Worm (Caenorhabditis elegans) whole organism, L4 larva: Measurements from ENCODE around the gene B0035.22.
A peak's percentile ranks its signal among the peaks of the same experiment; 100 is the strongest.

Source experiments
- F10B5.3 ChIP-seq: sonication (generic microtip); optimal IDR thresholded peaks from 2 replicates; lab custom pipeline; 2016; ENCODE audit warnings: mild to moderate bottlenecking, missing genetic modification characterization, missing compliant biosample characterization
- nhr-77 ChIP-seq: fragments of 150-350 bp; optimal IDR thresholded peaks from 2 replicates; lab custom pipeline; 2014; ENCODE audit warnings: missing biosample characterization, missing genetic modification characterization

DNA sequence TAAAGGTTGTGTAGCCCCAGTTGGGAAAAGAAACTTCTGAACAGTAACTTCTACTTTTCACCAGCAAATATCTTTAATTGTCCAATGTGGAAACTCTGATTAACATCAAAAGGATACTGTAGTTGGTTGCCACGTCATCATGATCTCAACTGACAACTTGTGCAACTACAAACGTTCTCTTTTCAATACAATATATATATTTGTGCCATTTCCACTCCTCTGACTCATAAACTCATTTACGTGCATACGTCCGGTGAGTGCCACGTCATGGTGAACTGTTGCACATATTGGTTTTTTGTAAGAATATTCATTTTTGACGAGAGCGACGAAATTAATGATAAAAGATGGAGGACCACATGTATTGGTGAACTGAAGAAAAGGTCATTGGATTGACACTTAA lies 7.2 kb upstream of the B0035.22 start:
- TF ChIP-seq nhr-77 (tag; lab: Kevin White, UChicago) (no peak), F10B5.3 (tag; lab: Kevin White, UChicago) (peak; percentile 10)
